Worm (Caenorhabditis elegans) whole organism, L4/young adult: ENCODE measurements around the gene B0252.1.

Source experiments
- W03F9.2 ChIP-seq: fragments of 150-350 bp; optimal IDR thresholded peaks from 2 replicates; lab custom pipeline; 2014; ENCODE audit warnings: missing biosample characterization, missing genetic modification characterization
- dao-5 ChIP-seq: sonication (generic microtip); optimal IDR thresholded peaks from 2 replicates; lab custom pipeline; 2016; ENCODE audit warnings: missing genotype, missing genetic modification characterization, moderate library complexity, missing compliant biosample characterization
- him-1 ChIP-seq: sonication (generic microtip); optimal IDR thresholded peaks from 2 replicates; lab custom pipeline; 2016; ENCODE audit warnings: missing genotype, missing genetic modification reagents, missing genetic modification characterization, missing compliant biosample characterization

The B0252.1 gene

DNA sequence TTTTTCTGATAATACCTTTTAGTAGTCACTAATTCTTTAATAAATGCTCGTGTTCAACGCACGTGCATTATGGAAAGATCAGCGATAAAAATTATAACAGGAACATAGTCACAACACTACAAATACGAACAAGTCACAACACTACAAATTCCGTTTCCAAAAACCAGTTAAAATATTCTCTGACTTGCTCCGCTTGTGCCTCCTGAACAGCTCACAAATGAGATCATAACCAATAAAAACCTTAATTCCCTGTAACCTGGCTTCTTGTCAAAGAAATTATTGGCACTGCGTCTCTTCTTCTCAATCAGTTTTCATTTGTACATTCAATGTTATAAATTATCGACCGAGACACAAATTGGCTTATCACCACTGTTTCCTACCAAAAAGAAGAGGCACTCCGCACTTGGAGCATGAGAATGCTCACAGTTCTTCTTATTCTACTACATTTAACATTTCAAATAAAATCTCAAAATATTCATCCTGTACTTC, at the start of gene B0252.1:
Gene B0252.1 (plus strand): TSS at position 318 of the 489 bp plus-strand sequence.
- TF ChIP-seq W03F9.2 (tag; lab: Kevin White, UChicago) = no peak
- no peak for TF ChIP-seq him-1 (tag; lab: Kevin White, UChicago)
- no peak for TF ChIP-seq dao-5 (tag; lab: Kevin White, UChicago)

DNA sequence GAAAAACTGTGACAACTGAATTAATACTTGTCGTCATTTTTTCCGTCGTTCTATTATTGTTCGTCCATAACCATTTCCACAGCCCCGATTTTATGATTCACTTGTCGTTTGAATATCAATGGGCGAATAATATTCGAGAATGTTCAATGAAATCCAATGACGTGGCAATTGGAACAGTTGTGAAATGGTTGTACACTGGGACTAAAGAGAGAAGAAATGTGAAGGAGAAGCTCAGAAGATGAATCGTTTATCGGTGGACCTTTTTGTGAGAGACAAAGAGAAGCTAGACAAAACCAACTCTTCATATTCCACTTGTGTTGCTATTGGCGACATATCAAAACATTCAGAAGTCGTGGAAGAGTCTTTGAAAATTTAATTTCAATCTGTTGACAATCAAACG, 48.7 kb upstream of the B0252.1 start, which contains the start of gene clhm-1:
Gene clhm-1 (minus strand): TSS at position 207 of the 400 bp plus-strand sequence.
- TF ChIP-seq W03F9.2 (tag; lab: Kevin White, UChicago) = no peak
- no peak for TF ChIP-seq him-1 (tag; lab: Kevin White, UChicago)
- no peak for TF ChIP-seq dao-5 (tag; lab: Kevin White, UChicago)

DNA sequence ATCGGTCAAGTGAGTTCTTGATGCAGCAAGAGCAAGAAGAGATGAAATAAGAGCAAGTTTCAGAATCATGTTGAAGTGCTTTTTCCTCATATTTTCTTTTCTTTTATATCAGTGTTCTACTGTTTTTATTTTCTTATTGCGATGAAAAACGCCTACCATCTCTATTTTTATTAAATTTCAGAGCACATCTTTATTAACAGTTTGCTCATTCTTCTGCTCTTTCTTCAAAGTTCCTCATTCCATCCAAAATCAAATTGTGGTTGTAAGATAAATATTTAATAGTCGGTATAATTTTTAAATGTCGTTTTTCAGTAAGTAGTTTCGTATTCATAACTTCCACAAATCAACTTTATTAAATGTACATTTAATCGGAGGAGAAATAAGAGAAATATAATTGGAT, 47.0 kb upstream of the B0252.1 start, which contains the start of gene C44B7.5:
Gene C44B7.5 (minus strand): TSS at position 101 of the 400 bp plus-strand sequence.
- TF ChIP-seq dao-5 (tag; lab: Kevin White, UChicago) (no peak), W03F9.2 (tag; lab: Kevin White, UChicago) (no peak), him-1 (tag; lab: Kevin White, UChicago) (no peak)

DNA sequence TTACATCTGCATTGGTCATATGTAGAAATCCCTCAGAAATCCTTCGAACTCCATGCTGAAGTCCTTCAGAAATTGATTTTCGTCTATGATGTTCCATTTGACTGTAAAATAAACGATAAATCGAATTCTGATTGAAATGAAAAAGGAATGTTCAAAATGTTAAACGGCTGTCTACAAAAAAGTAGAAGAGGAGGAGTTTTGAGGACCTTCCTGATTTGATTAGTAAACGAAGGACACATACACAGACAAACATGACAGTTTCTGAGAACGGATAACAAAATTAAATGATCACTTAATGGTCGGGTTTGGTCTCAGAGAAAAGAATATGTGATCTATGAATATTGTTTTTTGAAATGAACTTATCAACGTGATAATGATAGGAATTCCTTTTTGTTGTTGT, 42.5 kb upstream of the B0252.1 start, which contains the start of gene slc-36.5:
Gene slc-36.5 (minus strand): TSS at position 101 of the 400 bp plus-strand sequence.
- TF ChIP-seq dao-5 (tag; lab: Kevin White, UChicago) = no peak
- TF ChIP-seq him-1 (tag; lab: Kevin White, UChicago) = no peak
- TF ChIP-seq W03F9.2 (tag; lab: Kevin White, UChicago) = no peak

DNA sequence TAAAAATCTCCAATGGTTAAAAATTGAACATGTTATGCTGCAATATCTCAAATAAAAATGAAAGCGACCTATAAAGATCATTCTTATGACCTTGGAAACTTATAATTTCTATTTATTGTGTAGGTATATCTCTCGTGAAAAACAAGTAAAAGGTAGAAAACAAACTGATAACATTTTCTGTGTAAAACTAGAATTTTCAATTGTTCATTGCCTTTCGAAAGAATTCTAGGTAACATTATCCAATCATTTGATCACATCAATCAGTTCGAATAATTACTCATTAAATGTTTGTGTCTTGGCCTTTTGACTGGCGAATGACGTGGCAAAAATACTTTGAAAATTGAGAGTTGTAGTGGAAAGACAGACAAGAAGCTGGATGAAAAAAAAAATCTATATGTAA, 41.6 kb upstream of the B0252.1 start:
- TF ChIP-seq W03F9.2 (tag; lab: Kevin White, UChicago) = no peak
- no peak for TF ChIP-seq him-1 (tag; lab: Kevin White, UChicago)
- TF ChIP-seq dao-5 (tag; lab: Kevin White, UChicago) = no peak

DNA sequence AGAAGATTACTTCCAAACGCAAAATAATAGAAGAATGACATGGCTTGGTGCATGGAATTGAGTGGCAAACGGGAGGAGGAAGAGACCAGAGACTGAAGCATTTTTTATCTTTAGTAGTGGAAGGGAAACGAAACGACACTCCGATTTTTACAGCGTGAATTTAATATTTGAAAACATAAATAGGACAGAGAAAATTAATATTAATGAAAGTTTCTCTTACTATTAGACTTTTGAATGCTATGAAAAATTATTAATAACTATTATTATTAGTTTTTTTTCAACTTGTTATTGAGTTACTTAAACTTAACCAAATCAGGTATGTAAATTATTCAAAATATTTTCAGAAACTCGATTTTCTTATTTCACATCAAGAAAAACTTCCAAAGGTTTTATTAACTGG, 39.4 kb upstream of the B0252.1 start, which contains the start of gene C44B7.7:
Gene C44B7.7 (minus strand): TSS at position 101 of the 400 bp plus-strand sequence.
- TF ChIP-seq him-1 (tag; lab: Kevin White, UChicago) (no peak), dao-5 (tag; lab: Kevin White, UChicago) (no peak), W03F9.2 (tag; lab: Kevin White, UChicago) (no peak)

DNA sequence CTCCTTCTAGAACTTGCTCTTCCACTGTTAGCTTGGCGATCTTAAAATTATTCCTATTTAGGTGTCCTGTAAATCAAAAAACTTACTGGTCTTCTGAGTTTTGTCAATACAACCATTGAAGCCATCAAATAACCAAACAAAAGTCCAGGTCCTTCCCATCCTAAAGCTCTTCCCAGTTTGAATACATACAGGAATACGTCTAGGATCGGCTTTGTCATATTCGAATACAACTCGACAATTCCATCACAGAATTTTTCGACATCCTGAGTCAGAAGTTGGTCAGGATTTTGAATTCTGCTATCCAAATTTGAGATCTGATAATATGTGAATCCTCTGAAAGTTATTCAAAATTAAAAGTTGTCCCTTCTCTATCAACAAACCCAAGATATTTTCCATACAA, 37.1 kb upstream of the B0252.1 start:
- TF ChIP-seq W03F9.2 (tag; lab: Kevin White, UChicago) = no peak
- TF ChIP-seq him-1 (tag; lab: Kevin White, UChicago) = no peak
- TF ChIP-seq dao-5 (tag; lab: Kevin White, UChicago) = no peak

DNA sequence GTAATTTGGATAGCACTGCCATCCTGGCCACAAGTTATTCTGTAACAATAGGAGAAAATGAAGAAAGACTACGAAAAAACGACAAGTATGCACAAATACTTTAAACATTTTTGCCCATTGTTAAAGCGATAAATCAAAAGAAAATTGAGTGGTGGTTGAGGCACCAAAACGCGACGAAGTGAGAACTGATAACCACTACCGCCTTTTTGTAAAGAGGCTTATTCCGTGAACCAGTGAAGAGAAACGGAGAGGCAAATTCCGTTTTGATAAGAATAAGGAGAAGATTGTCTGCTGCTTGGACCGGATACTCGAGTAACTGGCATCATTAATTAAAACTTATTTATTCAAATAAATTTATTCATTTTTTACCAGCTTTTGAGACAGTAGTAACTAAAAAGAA, 35.8 kb upstream of the B0252.1 start, which contains the start of gene pmp-1:
Gene pmp-1 (minus strand): TSS at position 39 of the 400 bp plus-strand sequence.
- TF ChIP-seq him-1 (tag; lab: Kevin White, UChicago) (no peak), W03F9.2 (tag; lab: Kevin White, UChicago) (no peak), dao-5 (tag; lab: Kevin White, UChicago) (no peak)

DNA sequence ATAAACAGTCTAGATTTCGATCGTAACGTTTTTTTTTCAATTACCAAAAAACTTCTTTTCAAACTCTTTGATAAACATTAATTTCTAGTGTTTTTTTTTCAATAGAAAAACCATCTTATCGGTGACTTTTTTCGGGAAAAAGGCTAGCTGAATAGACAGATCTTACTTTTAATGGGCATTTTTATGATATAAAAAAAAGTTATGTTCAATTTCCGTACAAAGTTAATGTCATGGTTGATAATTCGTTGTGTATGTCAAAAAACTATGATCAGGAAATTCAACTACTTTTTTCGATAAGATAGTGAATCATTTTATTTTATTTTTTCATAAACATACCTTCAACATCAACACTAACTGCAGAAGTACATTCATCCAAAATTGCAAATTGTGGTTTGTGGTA, 34.9 kb upstream of the B0252.1 start:
- TF ChIP-seq W03F9.2 (tag; lab: Kevin White, UChicago) (no peak), him-1 (tag; lab: Kevin White, UChicago) (no peak), dao-5 (tag; lab: Kevin White, UChicago) (no peak)

DNA sequence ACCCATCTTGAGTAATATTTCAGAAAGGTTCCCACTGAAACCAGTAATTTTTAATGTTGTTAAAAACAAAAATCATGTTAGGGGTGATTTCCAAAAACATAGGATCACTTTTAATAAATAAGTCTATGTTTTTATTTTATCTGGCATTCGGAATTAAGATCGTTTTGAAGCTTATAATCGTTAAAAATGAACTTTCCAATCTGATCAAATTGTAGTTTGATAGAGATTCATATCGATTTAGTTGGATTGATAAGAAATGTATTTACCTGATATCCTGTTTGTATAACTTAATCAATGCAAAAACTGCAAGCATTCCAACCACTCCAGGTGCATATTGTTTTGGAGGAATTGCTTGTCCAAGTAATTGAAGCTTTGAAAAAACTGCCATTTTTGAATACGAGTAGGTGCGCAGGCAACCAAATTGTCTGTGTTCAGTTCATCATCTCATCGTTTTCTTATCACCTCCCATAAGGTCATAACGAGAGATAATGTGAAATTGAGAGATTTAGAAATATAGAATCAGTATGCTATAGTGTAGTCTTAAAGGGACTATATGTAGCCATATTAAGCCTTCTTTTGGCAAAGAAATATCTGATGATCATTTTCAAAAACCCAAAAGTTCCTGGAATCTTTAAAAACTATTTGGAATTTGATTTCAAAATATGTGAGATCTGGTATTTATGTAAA, 32.0 kb upstream of the B0252.1 start, which contains the start of gene pmp-2:
Gene pmp-2 (minus strand): TSS at position 487 of the 687 bp plus-strand sequence.
- TF ChIP-seq dao-5 (tag; lab: Kevin White, UChicago) = no peak
- TF ChIP-seq W03F9.2 (tag; lab: Kevin White, UChicago) = no peak
- TF ChIP-seq him-1 (tag; lab: Kevin White, UChicago) = no peak

DNA sequence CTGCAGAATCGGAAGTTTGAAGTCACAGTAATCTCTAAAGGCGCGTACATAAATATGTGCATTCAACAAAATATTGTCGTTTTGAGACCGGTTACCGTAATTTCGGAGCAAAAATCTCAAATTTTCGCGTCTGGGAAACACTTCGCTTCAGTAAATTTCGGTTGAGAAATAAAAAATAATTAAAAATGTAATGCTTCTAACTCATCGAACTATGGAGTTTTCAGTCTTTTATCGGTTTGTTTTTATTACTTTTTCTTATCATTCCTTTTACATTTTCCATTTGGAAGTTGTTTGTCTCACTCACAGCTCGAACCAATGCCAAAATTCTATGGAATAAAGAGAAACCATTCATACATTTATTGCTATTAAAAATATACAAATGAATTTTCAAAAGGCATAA, 31.3 kb upstream of the B0252.1 start:
- TF ChIP-seq W03F9.2 (tag; lab: Kevin White, UChicago) (peak; percentile 37), him-1 (tag; lab: Kevin White, UChicago) (peak; percentile 11), dao-5 (tag; lab: Kevin White, UChicago) (no peak)

DNA sequence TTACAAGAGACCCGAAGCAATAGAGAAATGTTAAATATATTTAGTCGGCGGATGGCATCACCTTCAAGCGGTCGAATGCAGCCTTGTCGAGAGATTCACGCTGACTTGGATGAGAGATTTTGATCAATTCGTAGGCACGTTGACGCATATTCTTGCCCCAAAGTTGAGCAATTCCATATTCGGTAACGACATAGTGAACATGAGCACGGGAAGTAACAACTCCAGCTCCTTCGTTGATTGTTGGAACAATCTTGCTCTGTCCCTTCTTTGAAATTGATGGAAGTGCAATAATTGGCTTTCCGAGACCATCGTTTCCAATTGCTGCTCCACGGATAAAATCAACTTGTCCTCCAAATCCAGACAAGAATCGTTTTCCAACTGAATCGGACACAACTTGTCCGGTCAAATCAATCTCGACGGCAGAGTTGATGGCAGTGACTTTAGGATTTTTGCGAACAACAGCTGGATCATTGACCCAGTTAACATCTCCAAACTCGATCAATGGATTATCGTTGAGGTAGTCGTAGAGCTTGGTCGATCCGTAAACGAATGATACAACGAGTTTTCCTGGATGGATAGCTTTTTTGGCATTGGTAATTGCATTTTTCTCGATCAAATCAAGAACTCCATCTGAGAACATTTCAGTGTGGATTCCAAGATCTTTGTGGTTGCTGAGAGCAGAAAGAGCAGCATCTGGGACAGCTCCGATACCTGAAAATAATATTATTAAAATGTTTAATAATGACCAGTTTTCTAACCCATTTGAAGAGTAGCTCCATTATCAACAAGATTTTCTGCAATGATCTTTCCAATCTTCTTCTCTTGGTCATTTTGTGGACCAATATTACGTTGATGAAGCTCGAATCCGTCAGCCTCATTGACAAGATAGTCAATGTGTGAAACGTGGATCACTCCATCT, 30.6 kb upstream of the B0252.1 start:
- TF ChIP-seq him-1 (tag; lab: Kevin White, UChicago) (no peak), W03F9.2 (tag; lab: Kevin White, UChicago) (no peak), dao-5 (tag; lab: Kevin White, UChicago) (no peak)

DNA sequence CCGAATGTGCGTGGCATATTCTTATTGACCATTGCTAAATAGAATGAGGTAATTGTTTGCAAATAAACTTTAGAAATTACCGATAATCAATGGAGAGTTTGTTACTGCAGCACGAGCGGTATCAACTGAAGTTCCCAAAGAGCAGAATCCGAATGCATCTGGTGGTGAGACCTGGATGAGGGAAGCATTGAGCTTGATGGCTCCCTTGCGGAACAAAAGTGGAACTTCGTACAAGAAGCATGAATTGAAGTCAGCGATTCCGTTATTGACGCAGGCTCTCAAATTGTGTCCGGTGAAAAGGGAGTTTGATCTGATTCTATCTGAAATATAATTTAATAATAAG, 29.9 kb upstream of the B0252.1 start:
- no peak for TF ChIP-seq dao-5 (tag; lab: Kevin White, UChicago)
- no peak for TF ChIP-seq him-1 (tag; lab: Kevin White, UChicago)
- TF ChIP-seq W03F9.2 (tag; lab: Kevin White, UChicago) = no peak
